Fruit fly (Drosophila melanogaster): ENCODE measurements around the gene CG2794.

- TF ChIP-seq Myc (optimal IDR thresholded peaks at IDR 0.05) (no peak), ttk (optimal IDR thresholded peaks at IDR 0.05) (no peak)
These were observed 37.0 kb upstream of the CG2794 start for dm6 chr2L:526924-527307.

Data from Kc167 (cell line).